Fruit fly (Drosophila melanogaster) whole organism, adult: ENCODE results near the gene GXIVsPLA2.

Experiments used
- CG11617 ChIP-seq: fragments of 200-800 bp; sonication (Bioruptor generic); optimal IDR thresholded peaks from 2 replicates; lab custom pipeline; 2017; ENCODE audit warnings: mild to moderate bottlenecking, missing biosample characterization, missing genetic modification reagents, missing genetic modification characterization
- CG12768 ChIP-seq: fragments of 200-800 bp; sonication (Bioruptor generic); optimal IDR thresholded peaks from 2 replicates; lab custom pipeline; 2017; ENCODE audit warnings: missing biosample characterization, missing genetic modification characterization, mild to moderate bottlenecking, moderate library complexity, missing genetic modification reagents
- CG14711 ChIP-seq: fragments of 200-800 bp; sonication (Bioruptor generic); optimal IDR thresholded peaks from 2 replicates; lab custom pipeline; 2018; ENCODE audit warnings: missing biosample characterization, mild to moderate bottlenecking, missing genetic modification characterization, moderate library complexity
- CG1620 ChIP-seq: fragments of 200-800 bp; sonication (Bioruptor generic); optimal IDR thresholded peaks from 2 replicates; lab custom pipeline; 2016; ENCODE audit warnings: missing biosample characterization, missing genetic modification characterization
- CG33017 ChIP-seq: fragments of 200-800 bp; sonication (Bioruptor generic); optimal IDR thresholded peaks from 2 replicates; lab custom pipeline; 2018; ENCODE audit warnings: missing biosample characterization, mild to moderate bottlenecking, missing genetic modification characterization, moderate library complexity
- CG5204 ChIP-seq: fragments of 200-800 bp; sonication (Bioruptor generic); optimal IDR thresholded peaks from 2 replicates; lab custom pipeline; 2016; ENCODE audit warnings: missing biosample characterization, missing genetic modification characterization
- CG7045 ChIP-seq: fragments of 200-800 bp; sonication (Bioruptor generic); optimal IDR thresholded peaks from 2 replicates; lab custom pipeline; 2017; ENCODE audit warnings: missing biosample characterization, mild to moderate bottlenecking, missing genetic modification characterization
- CG7101 ChIP-seq: fragments of 200-800 bp; sonication (Bioruptor generic); optimal IDR thresholded peaks from 2 replicates; lab custom pipeline; 2018; ENCODE audit warnings: missing biosample characterization, mild to moderate bottlenecking, missing genetic modification characterization, moderate library complexity
- Clk ChIP-seq: fragments of 200-800 bp; sonication (Bioruptor generic); optimal IDR thresholded peaks from 2 replicates; lab custom pipeline; 2017; ENCODE audit warnings: missing biosample characterization, missing genetic modification characterization
- Crg-1 ChIP-seq: fragments of 200-800 bp; sonication (Bioruptor generic); optimal IDR thresholded peaks from 2 replicates; lab custom pipeline; 2016; ENCODE audit warnings: missing biosample characterization, missing genetic modification characterization
- Hr96 ChIP-seq: fragments of 200-800 bp; sonication (Bioruptor generic); optimal IDR thresholded peaks from 2 replicates; lab custom pipeline; 2016; ENCODE audit warnings: missing biosample characterization, missing genetic modification characterization
- Mnt ChIP-seq: fragments of 200-800 bp; sonication (Bioruptor generic); optimal IDR thresholded peaks from 2 replicates; lab custom pipeline; 2016; ENCODE audit warnings: missing biosample characterization, mild to moderate bottlenecking, missing genetic modification characterization
- bab1 ChIP-seq: fragments of 200-800 bp; sonication (Bioruptor generic); optimal IDR thresholded peaks from 3 replicates; lab custom pipeline; 2019; ENCODE audit warnings: missing biosample characterization, mild to moderate bottlenecking, missing genetic modification characterization, moderate library complexity
- cic ChIP-seq: fragments of 200-800 bp; sonication (Bioruptor generic); optimal IDR thresholded peaks from 2 replicates; lab custom pipeline; 2017; ENCODE audit warnings: missing biosample characterization, mild to moderate bottlenecking, missing genetic modification characterization, moderate library complexity
- cnc ChIP-seq, 2 experiments: fragments of >200 bp; optimal IDR thresholded peaks; 2 replicates each; lab custom pipeline; 2017
- kay ChIP-seq: fragments of 200-800 bp; sonication (Bioruptor generic); peaks from one replicate; lab custom pipeline; 2016; ENCODE audit warnings: missing biosample characterization, missing genetic modification characterization, borderline replicate concordance
- ovo ChIP-seq: fragments of 200-800 bp; sonication (Bioruptor generic); optimal IDR thresholded peaks from 2 replicates; lab custom pipeline; 2016; ENCODE audit warnings: missing biosample characterization, missing genetic modification characterization
- pad ChIP-seq: fragments of 200-800 bp; sonication (Bioruptor generic); optimal IDR thresholded peaks from 3 replicates; lab custom pipeline; 2017; ENCODE audit warnings: missing biosample characterization, missing genetic modification characterization, mild to moderate bottlenecking, moderate library complexity, missing genetic modification reagents
- tj ChIP-seq: fragments of 200-800 bp; sonication (Bioruptor generic); optimal IDR thresholded peaks from 3 replicates; lab custom pipeline; 2017; ENCODE audit warnings: missing biosample characterization, mild to moderate bottlenecking, missing genetic modification characterization, moderate library complexity
- toe ChIP-seq: fragments of 200-800 bp; sonication (Bioruptor generic); optimal IDR thresholded peaks from 2 replicates; lab custom pipeline; 2016; ENCODE audit warnings: missing biosample characterization, missing genetic modification characterization

Gene GXIVsPLA2

dm6 chr3L:16004401-16005237 lies 49.7 kb downstream of the GXIVsPLA2 start, which contains the start of the genes hzg and mRpS31:
TSS of gene hzg (minus strand) at chr3L:16004736.
TSS of gene mRpS31 (plus strand) at chr3L:16005193.
- TF ChIP-seq CG11617 (GFP tag; lab: Kevin White, UChicago) = peak; percentile 44
- TF ChIP-seq CG7045 (GFP tag; lab: Kevin White, UChicago) = peak; percentile 25
- peak; percentile 62 for TF ChIP-seq Mnt (GFP tag; lab: Kevin White, UChicago)
- TF ChIP-seq CG33017 (tag; lab: Kevin White, UChicago) = peak; percentile 15
- no peak for TF ChIP-seq kay (GFP tag; lab: Kevin White, UChicago)
- TF ChIP-seq CG1620 = peak; percentile 26
- TF ChIP-seq Hr96 (GFP tag; lab: Kevin White, UChicago) = peak; percentile 22
- no peak for TF ChIP-seq Crg-1
- peak; percentile 71 for TF ChIP-seq CG12768
- TF ChIP-seq CG7101 (tag; lab: Kevin White, UChicago) = peak; percentile 69
- TF ChIP-seq ovo = peak; percentile 35
- no peak for TF ChIP-seq pad
- TF ChIP-seq CG5204 (GFP tag; lab: Kevin White, UChicago) = no peak
- peak; percentile 57 for TF ChIP-seq toe (GFP tag; lab: Kevin White, UChicago)
- TF ChIP-seq tj (GFP tag; lab: Kevin White, UChicago) = peak; percentile 39
- no peak for TF ChIP-seq Clk (GFP tag; lab: Kevin White, UChicago)
- no peak for TF ChIP-seq cnc (optimal IDR thresholded peaks at IDR 0.05; lab: Kevin White, UChicago)
- TF ChIP-seq cic (GFP tag; lab: Kevin White, UChicago) = peak; percentile 68
- TF ChIP-seq bab1 (GFP tag; lab: Kevin White, UChicago) = peak; percentile 45
- TF ChIP-seq CG14711 (tag; lab: Kevin White, UChicago) = peak; percentile 49
